3 fruit fly cellular contexts compared by ENCODE assay signal in the genomic region with DNA sequence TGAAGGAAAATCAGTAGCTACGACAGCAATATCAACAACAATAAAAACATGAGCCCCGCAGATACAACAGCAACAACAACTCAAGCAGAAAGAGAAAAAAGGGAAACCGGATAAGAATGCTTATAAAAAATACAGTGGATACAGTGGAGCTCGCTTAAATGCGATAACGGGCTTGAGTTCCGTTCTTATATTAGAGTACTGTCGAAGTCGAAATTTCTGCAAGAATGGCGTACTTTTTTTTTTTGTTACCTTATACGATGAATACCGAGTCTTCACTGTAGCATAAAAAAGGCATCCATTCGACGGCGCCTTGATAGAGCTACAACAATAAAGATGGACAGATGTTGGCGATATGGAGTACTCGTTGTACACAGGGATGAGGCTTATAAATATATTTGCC.
TF ChIP-seq lines count a peak whose summit lies in the region.

No protein-coding gene starts in this region.

TF ChIP-seq in whole organism, embryonic, 481 proteins besides CTCF, POLR2A, EP300 and RAD21 (continued from another document and continues in another):
- TF ChIP-seq Doc2 (GFP tag; IDR thresholded peaks at IDR 0.05; lab: Robert Waterston, UW) (no peak), CG30020 (tag; optimal IDR thresholded peaks at IDR 0.05; lab: Kevin White, UChicago) (no peak), mld (GFP tag; IDR thresholded peaks at IDR 0.05; lab: Robert Waterston, UW; ENCODE audit: partially characterized antibody) (no peak), fu2 (GFP tag; optimal IDR thresholded peaks at IDR 0.05; lab: Kevin White, UChicago) (no peak), CG4404 (GFP tag; IDR thresholded peaks at IDR 0.05; lab: Robert Waterston, UW) (no peak), CG33557 (GFP tag; optimal IDR thresholded peaks at IDR 0.05; lab: Kevin White, UChicago) (no peak), CG1792 (GFP tag; optimal IDR thresholded peaks at IDR 0.05; lab: Kevin White, UChicago) (no peak), CG13894 (tag; optimal IDR thresholded peaks at IDR 0.05; lab: Kevin White, UChicago) (no peak), CG18011 (GFP tag; optimal IDR thresholded peaks at IDR 0.05; lab: Kevin White, UChicago) (no peak), CG15011 (GFP tag; optimal IDR thresholded peaks at IDR 0.05; lab: Kevin White, UChicago) (no peak), kni (GFP tag; optimal IDR thresholded peaks at IDR 0.05; lab: Kevin White, UChicago) (no peak), Blimp-1 (GFP tag; optimal IDR thresholded peaks at IDR 0.05; lab: Kevin White, UChicago) (peak; percentile 40), Bgb (GFP tag; IDR thresholded peaks at IDR 0.05; lab: Robert Waterston, UW; ENCODE audit: partially characterized antibody) (no peak), CG17359 (tag; optimal IDR thresholded peaks at IDR 0.05; lab: Kevin White, UChicago) (peak; percentile 19), stc (GFP tag; IDR thresholded peaks at IDR 0.05; lab: Robert Waterston, UW) (no peak), CG17802 (tag; optimal IDR thresholded peaks at IDR 0.05; lab: Kevin White, UChicago) (no peak), CG16863 (GFP tag; optimal IDR thresholded peaks at IDR 0.05; lab: Kevin White, UChicago) (no peak), fd96Cb (tag; optimal IDR thresholded peaks at IDR 0.05; lab: Kevin White, UChicago) (peak; percentile 45), CG7357 (GFP tag; IDR thresholded peaks at IDR 0.05; lab: Robert Waterston, UW) (no peak), dimm (GFP tag; IDR thresholded peaks at IDR 0.05; lab: Robert Waterston, UW) (no peak), jumu (GFP tag; optimal IDR thresholded peaks at IDR 0.05; lab: Kevin White, UChicago) (peak; percentile 30), stwl (tag; optimal IDR thresholded peaks at IDR 0.05; lab: Kevin White, UChicago) (no peak), yki (optimal IDR thresholded peaks at IDR 0.05; lab: Kevin White, UChicago) (no peak), C15 (GFP tag; IDR thresholded peaks at IDR 0.05; lab: Robert Waterston, UW) (no peak), CG8944 (GFP tag; optimal IDR thresholded peaks at IDR 0.05; lab: Kevin White, UChicago) (peak; percentile 17), hbn (GFP tag; IDR thresholded peaks at IDR 0.05; lab: Robert Waterston, UW; ENCODE audit: partially characterized antibody) (no peak), prd (optimal IDR thresholded peaks at IDR 0.05; lab: Kevin White, UChicago) (no peak), prd (GFP tag; IDR thresholded peaks at IDR 0.05; lab: Robert Waterston, UW) (peak; percentile 73), HmgZ (tag; optimal IDR thresholded peaks at IDR 0.05; lab: Kevin White, UChicago) (no peak), CG6854 (GFP tag; optimal IDR thresholded peaks at IDR 0.05; lab: Kevin White, UChicago) (no peak), tap (tag; optimal IDR thresholded peaks at IDR 0.05; lab: Kevin White, UChicago) (no peak), CG8089 (GFP tag; optimal IDR thresholded peaks at IDR 0.05; lab: Kevin White, UChicago) (peak; percentile 14), Rx (GFP tag; IDR thresholded peaks at IDR 0.05; lab: Robert Waterston, UW) (peak; percentile 43), toy (GFP tag; IDR thresholded peaks at IDR 0.05; lab: Robert Waterston, UW) (no peak), Hsf (GFP tag; optimal IDR thresholded peaks at IDR 0.05; lab: Kevin White, UChicago) (peak; percentile 53), Vsx1 (GFP tag; optimal IDR thresholded peaks at IDR 0.05; lab: Kevin White, UChicago) (no peak), CG10462 (GFP tag; optimal IDR thresholded peaks at IDR 0.05; lab: Kevin White, UChicago) (no peak), CG32532 (GFP tag; IDR thresholded peaks at IDR 0.05; lab: Robert Waterston, UW) (peak; percentile 51), CG18599 (GFP tag; optimal IDR thresholded peaks at IDR 0.05; lab: Kevin White, UChicago) (peak; percentile 68), CG8478 (optimal IDR thresholded peaks at IDR 0.05; lab: Kevin White, UChicago) (no peak), CG32772 (GFP tag; IDR thresholded peaks at IDR 0.05; lab: Robert Waterston, UW) (peak; percentile 53; the same call in 1 of the 2 replicates), CG4617 (GFP tag; optimal IDR thresholded peaks at IDR 0.05; lab: Kevin White, UChicago; ENCODE audit: borderline replicate concordance) (no peak), NfI (GFP tag; optimal IDR thresholded peaks at IDR 0.05; lab: Kevin White, UChicago) (peak; percentile 41)

TF ChIP-seq in whole organism, prepupa, 60 proteins besides CTCF, POLR2A, EP300 and RAD21 (continued from another document):
- TF ChIP-seq pdm3 (GFP tag; optimal IDR thresholded peaks at IDR 0.05; lab: Kevin White, UChicago) = peak; percentile 66
- no peak for TF ChIP-seq Hr38 (GFP tag; optimal IDR thresholded peaks at IDR 0.05; lab: Kevin White, UChicago)
- no peak for TF ChIP-seq Hr4 (GFP tag; optimal IDR thresholded peaks at IDR 0.05; lab: Kevin White, UChicago)
- TF ChIP-seq CG8319 (GFP tag; optimal IDR thresholded peaks at IDR 0.05; lab: Kevin White, UChicago) = peak; percentile 67
- peak; percentile 58 to 80 for TF ChIP-seq ss (GFP tag; optimal IDR thresholded peaks at IDR 0.05; lab: Kevin White, UChicago)
- TF ChIP-seq Eip93F (GFP tag; optimal IDR thresholded peaks at IDR 0.05; lab: Kevin White, UChicago) = no peak
- peak; percentile 18 for TF ChIP-seq CG32006 (GFP tag; optimal IDR thresholded peaks at IDR 0.05; lab: Kevin White, UChicago)
- TF ChIP-seq dsx (GFP tag; optimal IDR thresholded peaks at IDR 0.05; lab: Kevin White, UChicago; ENCODE audit: poor library complexity, severe bottlenecking) = peak; percentile 53
- peak; percentile 64 for TF ChIP-seq lz (GFP tag; optimal IDR thresholded peaks at IDR 0.05; lab: Kevin White, UChicago)
- peak; percentile 56 for TF ChIP-seq Ets21C (GFP tag; optimal IDR thresholded peaks at IDR 0.05; lab: Kevin White, UChicago)
- TF ChIP-seq CG6792 (GFP tag; optimal IDR thresholded peaks at IDR 0.05; lab: Kevin White, UChicago) = peak; percentile 66
- peak; percentile 33 for TF ChIP-seq CG34406 (GFP tag; optimal IDR thresholded peaks at IDR 0.05; lab: Kevin White, UChicago)
- TF ChIP-seq Lpt (GFP tag; optimal IDR thresholded peaks at IDR 0.05; lab: Kevin White, UChicago) = no peak
- TF ChIP-seq Eip78C (GFP tag; lab: Kevin White, UChicago) = peak; percentile 84
- peak; percentile 63 for TF ChIP-seq Smox (GFP tag; optimal IDR thresholded peaks at IDR 0.05; lab: Kevin White, UChicago)
- TF ChIP-seq Gug (GFP tag; IDR thresholded peaks at IDR 0.05; lab: Robert Waterston, UW) = no peak
- peak; percentile 49 for TF ChIP-seq CG6808 (GFP tag; optimal IDR thresholded peaks at IDR 0.05; lab: Kevin White, UChicago)
- TF ChIP-seq fd85E (GFP tag; optimal IDR thresholded peaks at IDR 0.05; lab: Kevin White, UChicago) = no peak
- TF ChIP-seq topi (GFP tag; optimal IDR thresholded peaks at IDR 0.05; lab: Kevin White, UChicago) = peak; percentile 71
- TF ChIP-seq Ets96B (tag; optimal IDR thresholded peaks at IDR 0.05; lab: Kevin White, UChicago) = peak; percentile 62
- peak; percentile 19 for TF ChIP-seq CG9139 (GFP tag; optimal IDR thresholded peaks at IDR 0.05; lab: Kevin White, UChicago)
- no peak for TF ChIP-seq CG11294 (GFP tag; IDR thresholded peaks at IDR 0.05; lab: Robert Waterston, UW)
- TF ChIP-seq Eip75B (GFP tag; optimal IDR thresholded peaks at IDR 0.05; lab: Kevin White, UChicago) = peak; percentile 54
- TF ChIP-seq CG6276 (GFP tag; optimal IDR thresholded peaks at IDR 0.05; lab: Kevin White, UChicago) = no peak
- TF ChIP-seq CG11762 (GFP tag; optimal IDR thresholded peaks at IDR 0.05; lab: Kevin White, UChicago; ENCODE audit: insufficient read depth) = peak; percentile 41
- no peak for TF ChIP-seq fkh (GFP tag; optimal IDR thresholded peaks at IDR 0.05; lab: Kevin White, UChicago)
- peak; percentile 49 for TF ChIP-seq fd59A (GFP tag; optimal IDR thresholded peaks at IDR 0.05; lab: Kevin White, UChicago)
- TF ChIP-seq CG7368 (GFP tag; optimal IDR thresholded peaks at IDR 0.05; lab: Kevin White, UChicago) = peak; percentile 74
- TF ChIP-seq CG4318 (GFP tag; optimal IDR thresholded peaks at IDR 0.05; lab: Kevin White, UChicago) = no peak
- no peak for TF ChIP-seq CG8119 (GFP tag; IDR thresholded peaks at IDR 0.05; lab: Robert Waterston, UW)
- peak; percentile 73 for TF ChIP-seq Sox102F (GFP tag; optimal IDR thresholded peaks at IDR 0.05; lab: Kevin White, UChicago)
- TF ChIP-seq CG10669 (GFP tag; optimal IDR thresholded peaks at IDR 0.05; lab: Kevin White, UChicago) = peak; percentile 72
- no peak for TF ChIP-seq dac (GFP tag; optimal IDR thresholded peaks at IDR 0.05; lab: Kevin White, UChicago)
- TF ChIP-seq spab (GFP tag; optimal IDR thresholded peaks at IDR 0.05; lab: Kevin White, UChicago) = peak; percentile 60
- peak; percentile 35 for TF ChIP-seq Sox15 (GFP tag; optimal IDR thresholded peaks at IDR 0.05; lab: Kevin White, UChicago)
- peak; percentile 65 for TF ChIP-seq Met (GFP tag; optimal IDR thresholded peaks at IDR 0.05; lab: Kevin White, UChicago)
- peak; percentile 77 for TF ChIP-seq Hr39 (GFP tag; optimal IDR thresholded peaks at IDR 0.05; lab: Kevin White, UChicago)
- TF ChIP-seq CG1621 (tag; optimal IDR thresholded peaks at IDR 0.05; lab: Kevin White, UChicago) = peak; percentile 49

TF ChIP-seq in whole organism, wandering third instar larva, 38 proteins besides CTCF, POLR2A, EP300 and RAD21 (continued from another document):
- TF ChIP-seq woc (GFP tag; optimal IDR thresholded peaks at IDR 0.05; lab: Kevin White, UChicago) (peak; percentile 58), HLH106 (tag; optimal IDR thresholded peaks at IDR 0.05; lab: Kevin White, UChicago) (peak; percentile 65), jim (GFP tag; optimal IDR thresholded peaks at IDR 0.05; lab: Kevin White, UChicago) (no peak), Dif (GFP tag; optimal IDR thresholded peaks at IDR 0.05; lab: Kevin White, UChicago; ENCODE audit: partially characterized antibody) (no peak), Hnf4 (GFP tag; optimal IDR thresholded peaks at IDR 0.05; lab: Kevin White, UChicago) (peak; percentile 53), lola (GFP tag; optimal IDR thresholded peaks at IDR 0.05; lab: Kevin White, UChicago) (no peak), rgr (GFP tag; optimal IDR thresholded peaks at IDR 0.05; lab: Kevin White, UChicago) (peak; percentile 58), tai (GFP tag; optimal IDR thresholded peaks at IDR 0.05; lab: Kevin White, UChicago) (peak; percentile 8), Hr83 (GFP tag; optimal IDR thresholded peaks at IDR 0.05; lab: Kevin White, UChicago; ENCODE audit: poor library complexity, severe bottlenecking) (no peak)
